Worm (Caenorhabditis elegans) whole organism, late embryonic: ENCODE results near the gene idpc-6.
A peak's percentile ranks its signal among the peaks of the same experiment; 100 is the strongest.

ENCODE experiments used
- C08G9.2 ChIP-seq: sonication (generic microtip); optimal IDR thresholded peaks from 2 replicates; lab custom pipeline; 2016; ENCODE audit warnings: mild to moderate bottlenecking, missing genetic modification characterization, moderate library complexity, missing compliant biosample characterization
- K09A11.1 ChIP-seq: sonication (generic microtip); optimal IDR thresholded peaks from 2 replicates; lab custom pipeline; 2017; ENCODE audit warnings: antibody characterized with exemption, mild to moderate bottlenecking, missing genetic modification characterization, missing compliant biosample characterization; ENCODE audit not compliant: insufficient read depth
- Y22D7AL.16 ChIP-seq: sonication (generic microtip); optimal IDR thresholded peaks from 2 replicates; lab custom pipeline; 2016; ENCODE audit warnings: missing genetic modification characterization, missing compliant biosample characterization
- ahr-1 ChIP-seq: sonication (generic microtip); optimal IDR thresholded peaks from 2 replicates; lab custom pipeline; 2016; ENCODE audit warnings: missing genetic modification characterization, missing compliant biosample characterization
- ama-1 ChIP-seq: fragments of 150-350 bp; optimal IDR thresholded peaks from 2 replicates; lab custom pipeline; 2014
- ceh-18 ChIP-seq: sonication (generic microtip); optimal IDR thresholded peaks from 2 replicates; lab custom pipeline; 2016; ENCODE audit warnings: missing genetic modification characterization, missing compliant biosample characterization
- ceh-19 ChIP-seq: fragments of 200-800 bp; sonication (Bioruptor generic); optimal IDR thresholded peaks from 2 replicates; lab custom pipeline; 2018; ENCODE audit warnings: mild to moderate bottlenecking, missing genetic modification characterization, missing compliant biosample characterization
- ceh-24 ChIP-seq: sonication (generic microtip); optimal IDR thresholded peaks from 2 replicates; lab custom pipeline; 2016; ENCODE audit warnings: mild to moderate bottlenecking, missing genetic modification characterization, missing compliant biosample characterization
- ceh-45 ChIP-seq: fragments of 200-800 bp; sonication (Bioruptor generic); IDR thresholded peaks from 2 replicates; pipeline ENCODE4 v1.3.6; 2022; ENCODE audit warnings: missing genetic modification reagents, missing genetic modification characterization, missing compliant biosample characterization
- ceh-48 ChIP-seq: sonication (generic microtip); optimal IDR thresholded peaks from 2 replicates; lab custom pipeline; 2016; ENCODE audit warnings: missing genetic modification characterization, inconsistent platforms, missing compliant biosample characterization
- ceh-6 ChIP-seq: fragments of 200-800 bp; sonication (Bioruptor generic); optimal IDR thresholded peaks from 2 replicates; lab custom pipeline; 2018; ENCODE audit warnings: mild to moderate bottlenecking, missing genetic modification characterization, missing compliant biosample characterization
- che-1 ChIP-seq: sonication (generic microtip); optimal IDR thresholded peaks from 2 replicates; lab custom pipeline; 2016; ENCODE audit warnings: mild to moderate bottlenecking, missing genetic modification characterization, missing compliant biosample characterization
- dmd-4 ChIP-seq: sonication (generic microtip); optimal IDR thresholded peaks from 2 replicates; lab custom pipeline; 2016; ENCODE audit warnings: borderline replicate concordance, missing genetic modification characterization, missing compliant biosample characterization
- elt-2 ChIP-seq: sonication (generic microtip); optimal IDR thresholded peaks from 2 replicates; lab custom pipeline; 2016; ENCODE audit warnings: missing genetic modification reagents, missing genetic modification characterization, missing compliant biosample characterization
- ets-4 ChIP-seq: sonication (generic microtip); optimal IDR thresholded peaks from 2 replicates; lab custom pipeline; 2016; ENCODE audit warnings: missing genetic modification characterization, missing compliant biosample characterization
- eyg-1 ChIP-seq: sonication (generic microtip); optimal IDR thresholded peaks from 2 replicates; lab custom pipeline; 2016; ENCODE audit warnings: missing genotype, missing genetic modification characterization, missing compliant biosample characterization
- fax-1 ChIP-seq: sonication (generic microtip); optimal IDR thresholded peaks from 2 replicates; lab custom pipeline; 2016; ENCODE audit warnings: missing genotype, missing genetic modification characterization, missing compliant biosample characterization
- fkh-10 ChIP-seq: fragments of 150-350 bp; optimal IDR thresholded peaks from 2 replicates; lab custom pipeline; 2014; ENCODE audit warnings: missing biosample characterization, missing genetic modification reagents, missing genetic modification characterization
- fkh-6 ChIP-seq: sonication (generic microtip); optimal IDR thresholded peaks from 2 replicates; lab custom pipeline; 2016; ENCODE audit warnings: missing genetic modification characterization, missing compliant biosample characterization
- hlh-30 ChIP-seq: sonication (generic microtip); optimal IDR thresholded peaks from 2 replicates; lab custom pipeline; 2017; ENCODE audit warnings: antibody characterized with exemption, missing genetic modification characterization, missing compliant biosample characterization; ENCODE audit not compliant: insufficient read depth
- lim-6 ChIP-seq: sonication (generic microtip); optimal IDR thresholded peaks from 2 replicates; lab custom pipeline; 2016; ENCODE audit warnings: missing genetic modification characterization, missing compliant biosample characterization
- lin-11 ChIP-seq: fragments of 200-800 bp; sonication (Bioruptor generic); optimal IDR thresholded peaks from 2 replicates; lab custom pipeline; 2018; ENCODE audit warnings: mild to moderate bottlenecking, missing genetic modification characterization, missing compliant biosample characterization
- nfya-1 ChIP-seq: sonication (generic microtip); optimal IDR thresholded peaks from 2 replicates; lab custom pipeline; 2017; ENCODE audit warnings: missing genetic modification characterization, mild to moderate bottlenecking, missing compliant biosample characterization, antibody characterized with exemption, moderate library complexity
- pag-3 ChIP-seq: sonication (generic microtip); optimal IDR thresholded peaks from 2 replicates; lab custom pipeline; 2016; ENCODE audit warnings: missing compliant biosample characterization, missing genetic modification characterization, borderline replicate concordance
- pat-9 ChIP-seq: fragments of 200-800 bp; sonication (Bioruptor generic); optimal IDR thresholded peaks from 2 replicates; lab custom pipeline; 2018; ENCODE audit warnings: mild to moderate bottlenecking, missing genetic modification characterization, moderate library complexity, missing compliant biosample characterization
- pax-1 ChIP-seq: fragments of 150-350 bp; optimal IDR thresholded peaks from 2 replicates; lab custom pipeline; 2014; ENCODE audit warnings: missing biosample characterization, missing genetic modification characterization
- pqm-1 ChIP-seq: sonication (generic microtip); optimal IDR thresholded peaks from 2 replicates; lab custom pipeline; 2016; ENCODE audit warnings: missing genetic modification characterization, missing compliant biosample characterization
- pros-1 ChIP-seq: fragments of 150-350 bp; optimal IDR thresholded peaks from 2 replicates; lab custom pipeline; 2014; ENCODE audit warnings: missing biosample characterization, missing genetic modification reagents, missing genetic modification characterization
- ref-2 ChIP-seq: sonication (generic microtip); optimal IDR thresholded peaks from 2 replicates; lab custom pipeline; 2016; ENCODE audit warnings: missing genetic modification characterization, missing compliant biosample characterization
- sdc-2 ChIP-seq: sonication (generic microtip); optimal IDR thresholded peaks from 2 replicates; lab custom pipeline; 2016; ENCODE audit warnings: missing genotype, missing genetic modification characterization, missing compliant biosample characterization
- tbx-2 ChIP-seq: sonication (generic microtip); optimal IDR thresholded peaks from 2 replicates; lab custom pipeline; 2016; ENCODE audit warnings: missing genetic modification characterization, missing compliant biosample characterization
- unc-42 ChIP-seq: sonication (generic microtip); optimal IDR thresholded peaks from 2 replicates; lab custom pipeline; 2016; ENCODE audit warnings: missing genotype, missing genetic modification characterization, missing compliant biosample characterization
- unc-55 ChIP-seq: sonication (generic microtip); optimal IDR thresholded peaks from 2 replicates; lab custom pipeline; 2017; ENCODE audit warnings: missing biosample characterization, missing genetic modification reagents, missing genetic modification characterization
- unc-86 ChIP-seq: sonication (generic microtip); optimal IDR thresholded peaks from 2 replicates; lab custom pipeline; 2016; ENCODE audit warnings: missing genetic modification characterization, missing compliant biosample characterization
- ztf-16 ChIP-seq: sonication (generic microtip); optimal IDR thresholded peaks from 2 replicates; lab custom pipeline; 2017; ENCODE audit warnings: missing genetic modification characterization, missing compliant biosample characterization

idpc-6 gene

ce11 chrV:9619850-9620249 is at the start of gene idpc-6:
TSS of gene idpc-6 (plus strand) at chrV:9620150.
- TF ChIP-seq eyg-1 (tag; lab: Kevin White, UChicago) (no peak), pag-3 (tag; lab: Kevin White, UChicago) (no peak), che-1 (tag; lab: Kevin White, UChicago) (no peak), fkh-6 (tag; lab: Kevin White, UChicago) (no peak), ref-2 (tag; lab: Kevin White, UChicago) (no peak), ztf-16 (no peak), pros-1 (tag; lab: Kevin White, UChicago) (no peak), unc-86 (tag; lab: Kevin White, UChicago) (no peak), K09A11.1 (no peak), pax-1 (tag; lab: Kevin White, UChicago) (no peak), ahr-1 (tag; lab: Kevin White, UChicago) (no peak), ceh-24 (tag; lab: Kevin White, UChicago) (no peak), ama-1 (lab: Kevin White, UChicago) (no peak), tbx-2 (no peak), fkh-10 (no peak), unc-55 (GFP tag; lab: Kevin White, UChicago) (no peak)
- TF ChIP-seq, all 69 proteins: peak for 0

DNA sequence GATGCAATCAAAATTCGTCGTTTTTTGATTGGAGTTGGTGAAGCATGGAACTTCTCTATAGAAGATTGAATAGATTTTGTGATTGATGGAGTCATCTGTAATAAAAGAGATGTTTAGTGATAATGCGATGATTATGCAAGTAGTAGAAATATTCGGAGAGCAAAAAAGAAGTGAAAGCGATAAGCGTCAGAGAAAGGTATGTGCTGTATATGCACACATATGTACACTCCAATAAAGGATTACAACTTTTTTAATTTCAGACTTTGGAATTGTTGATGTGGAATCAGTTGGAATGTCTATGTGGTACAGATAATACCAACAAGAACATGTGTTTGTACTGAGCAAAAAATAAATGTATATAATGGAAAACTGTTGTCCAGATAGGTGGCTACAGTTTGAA is 49.8 kb upstream of the idpc-6 start, which contains the start of gene F25B3.5:
Gene F25B3.5 (minus strand): TSS at position 101 of the 400 bp plus-strand sequence.
- no peak for TF ChIP-seq C08G9.2 (tag; lab: Kevin White, UChicago)
- TF ChIP-seq dmd-4 (tag; lab: Kevin White, UChicago): no peak
- TF ChIP-seq sdc-2 (tag; lab: Kevin White, UChicago): no peak
- TF ChIP-seq lin-11: no peak
- TF ChIP-seq ceh-48: no peak
- TF ChIP-seq lim-6: no peak
- no peak for TF ChIP-seq fax-1
- TF ChIP-seq ceh-19 (GFP tag; lab: Kevin White, UChicago): no peak
- TF ChIP-seq unc-86 (tag; lab: Kevin White, UChicago): no peak

- TF ChIP-seq elt-2 (tag; lab: Kevin White, UChicago) (peak; percentile 3), Y22D7AL.16 (tag; lab: Kevin White, UChicago) (no peak)
- TF ChIP-seq, all 69 proteins: peak for 1
Observed at ce11 chrV:9571056-9571455, 48.9 kb upstream of the idpc-6 start.

- no peak for TF ChIP-seq pag-3 (tag; lab: Kevin White, UChicago)
- TF ChIP-seq fax-1: no peak
- TF ChIP-seq pat-9 (tag; lab: Kevin White, UChicago): no peak
Observed at ce11 chrV:9571673-9572072, 48.3 kb upstream of the idpc-6 start.

DNA sequence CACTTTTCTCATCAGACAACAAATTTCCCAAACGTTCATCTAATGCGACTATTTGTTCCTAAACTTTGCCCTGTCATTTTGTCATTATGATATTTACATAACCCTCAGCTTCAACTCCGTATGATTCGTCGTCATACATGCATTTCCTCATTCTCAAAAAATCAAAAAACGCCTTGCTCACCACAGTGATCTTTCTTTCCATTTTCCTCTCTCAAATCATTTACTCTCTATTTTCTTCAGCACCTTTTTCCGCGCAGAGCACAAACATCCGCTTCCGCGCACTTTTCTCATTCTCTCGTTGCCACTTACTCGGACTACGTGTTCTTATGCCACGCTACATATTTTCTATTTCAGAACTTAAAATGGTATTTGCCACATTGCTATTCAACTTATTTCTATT is 43.0 kb upstream of the idpc-6 start, which contains the start of gene F25B3.2:
Gene F25B3.2 (plus strand): TSS at position 301 of the 400 bp plus-strand sequence.
- no peak for TF ChIP-seq hlh-30
- no peak for TF ChIP-seq lin-11
- no peak for TF ChIP-seq nfya-1 (tag; lab: Kevin White, UChicago)
- no peak for TF ChIP-seq pqm-1 (tag; lab: Kevin White, UChicago)
- TF ChIP-seq ets-4 (tag; lab: Kevin White, UChicago): no peak
- no peak for TF ChIP-seq unc-42 (tag; lab: Kevin White, UChicago)
- TF ChIP-seq tbx-2: no peak
- no peak for TF ChIP-seq ceh-18 (tag; lab: Kevin White, UChicago)
- TF ChIP-seq ztf-16: no peak
- no peak for TF ChIP-seq Y22D7AL.16 (tag; lab: Kevin White, UChicago)
- no peak for TF ChIP-seq unc-55 (GFP tag; lab: Kevin White, UChicago)
- no peak for TF ChIP-seq fkh-10
- no peak for TF ChIP-seq ceh-45 (GFP tag; lab: Robert Waterston, UW)
- TF ChIP-seq ceh-6: no peak
- no peak for TF ChIP-seq eyg-1 (tag; lab: Kevin White, UChicago)
- TF ChIP-seq, all 69 proteins: peak for 0
